Worm (Caenorhabditis elegans) whole organism, L3 larva: ENCODE measurements around the gene fut-6.

Experiments used
- R02D3.7 ChIP-seq: fragments of 150-350 bp; optimal IDR thresholded peaks from 2 replicates; lab custom pipeline; 2014; ENCODE audit warnings: missing biosample characterization, missing genetic modification characterization
- ama-1 ChIP-seq: fragments of 150-350 bp; optimal IDR thresholded peaks from 2 replicates; lab custom pipeline; 2018
- ceh-9 ChIP-seq: sonication (generic microtip); optimal IDR thresholded peaks from 2 replicates; lab custom pipeline; 2018; ENCODE audit warnings: missing biosample characterization, missing genetic modification characterization
- elt-3 ChIP-seq, 3 experiments: fragments of 150-350 bp in 1 of 3; sonication (generic microtip) in 2 of 3; optimal IDR thresholded peaks; 2 replicates in 2 of 3; 4 replicates in 1 of 3; lab custom pipeline; 2014 to 2017; ENCODE audit warnings: missing biosample characterization in 3 of 3, missing genetic modification characterization in 3 of 3
- fos-1 ChIP-seq: fragments of 150-350 bp; optimal IDR thresholded peaks from 2 replicates; lab custom pipeline; 2014; ENCODE audit warnings: missing biosample characterization, missing genetic modification characterization
- nhr-76 ChIP-seq: fragments of 150-350 bp; sonication (generic microtip); optimal IDR thresholded peaks from 5 replicates; lab custom pipeline; 2014; ENCODE audit warnings: missing biosample characterization, missing genetic modification characterization
- sea-2 ChIP-seq: fragments of 150-350 bp; sonication (generic microtip); optimal IDR thresholded peaks from 4 replicates; lab custom pipeline; 2014; ENCODE audit warnings: missing biosample characterization, missing genetic modification reagents, missing genetic modification characterization
- tbx-2 ChIP-seq: sonication (generic microtip); optimal IDR thresholded peaks from 2 replicates; lab custom pipeline; 2016; ENCODE audit warnings: mild to moderate bottlenecking, missing genetic modification characterization, missing compliant biosample characterization
- unc-39 ChIP-seq: sonication (generic microtip); optimal IDR thresholded peaks from 4 replicates; lab custom pipeline; 2017; ENCODE audit warnings: missing biosample characterization, missing genetic modification characterization
- unc-62 ChIP-seq: fragments of 150-350 bp; sonication (generic microtip); optimal IDR thresholded peaks from 4 replicates; lab custom pipeline; 2014; ENCODE audit warnings: missing biosample characterization, missing genetic modification reagents, missing genetic modification characterization
- ztf-4 ChIP-seq: fragments of 150-350 bp; optimal IDR thresholded peaks from 2 replicates; lab custom pipeline; 2014; ENCODE audit warnings: missing biosample characterization, missing genetic modification characterization

DNA sequence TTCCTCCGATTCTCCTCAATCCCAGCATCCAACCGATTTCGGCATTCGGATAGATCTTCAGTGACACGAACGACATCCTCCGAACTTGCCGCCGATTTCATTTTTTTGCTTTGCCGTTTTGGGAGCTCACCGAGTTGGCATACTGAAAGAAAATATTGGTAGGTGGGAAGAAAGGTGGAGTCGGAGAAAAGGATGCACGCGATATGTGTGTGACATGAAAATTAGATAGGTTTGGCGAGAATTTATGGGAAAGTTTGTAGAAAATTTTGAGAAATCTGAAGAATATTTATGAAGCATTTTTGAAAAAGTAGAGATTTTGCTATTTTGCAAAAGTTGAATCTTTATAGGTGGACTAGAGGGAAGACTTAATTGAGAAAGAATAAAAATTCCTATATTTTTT is 17.5 kb downstream of the fut-6 start, which contains the start of gene che-10:
- TF ChIP-seq R02D3.7 (tag; lab: Kevin White, UChicago), result no peak
- TF ChIP-seq unc-39 (tag; lab: Kevin White, UChicago), result no peak
- no peak for TF ChIP-seq tbx-2 (tag; lab: Kevin White, UChicago)
- TF ChIP-seq unc-62 (GFP tag; lab: Kevin White, UChicago), result no peak
- no peak for TF ChIP-seq elt-3 (tag; optimal IDR thresholded peaks at IDR 0.05; lab: Kevin White, UChicago)
- no peak for TF ChIP-seq ztf-4
- TF ChIP-seq sea-2 (GFP tag; lab: Kevin White, UChicago), result no peak
- TF ChIP-seq ceh-9 (tag; lab: Kevin White, UChicago), result no peak
- no peak for TF ChIP-seq ama-1 (lab: Kevin White, UChicago)
- TF ChIP-seq fos-1 (tag; lab: Kevin White, UChicago), result no peak
- TF ChIP-seq nhr-76 (tag; lab: Kevin White, UChicago), result no peak
